Worm (Caenorhabditis elegans) whole organism, midembryonic: ENCODE data around the gene C14A4.6.

Experiments
- cog-1 ChIP-seq: sonication (generic microtip); optimal IDR thresholded peaks from 2 replicates; lab custom pipeline; 2016; ENCODE audit warnings: missing genetic modification characterization, missing compliant biosample characterization
- flt-1 ChIP-seq: fragments of 200-800 bp; sonication (Bioruptor generic); IDR thresholded peaks from 2 replicates; pipeline ENCODE4 v1.3.6; 2022; ENCODE audit warnings: missing genetic modification characterization, missing compliant biosample characterization
- ref-1 ChIP-seq: fragments of 200-800 bp; sonication (Bioruptor generic); conservative IDR thresholded peaks from 2 replicates; pipeline ENCODE4 v1.3.6; 2022; ENCODE audit warnings: missing genetic modification reagents, missing genetic modification characterization, missing compliant biosample characterization
- tab-1 ChIP-seq: fragments of 200-800 bp; sonication (Bioruptor generic); IDR thresholded peaks from 2 replicates; pipeline ENCODE4 v1.3.6; 2022; ENCODE audit warnings: missing genetic modification characterization, missing compliant biosample characterization
- ztf-23 ChIP-seq: fragments of 200-800 bp; sonication (Bioruptor generic); IDR thresholded peaks from 2 replicates; pipeline ENCODE4 v1.3.6; 2022; ENCODE audit warnings: missing genetic modification reagents, missing genetic modification characterization, missing compliant biosample characterization
- ztf-29 ChIP-seq: fragments of 200-800 bp; sonication (Bioruptor generic); IDR thresholded peaks from 2 replicates; pipeline ENCODE4 v1.3.6; 2022; ENCODE audit warnings: missing genetic modification reagents, missing genetic modification characterization, missing compliant biosample characterization

DNA sequence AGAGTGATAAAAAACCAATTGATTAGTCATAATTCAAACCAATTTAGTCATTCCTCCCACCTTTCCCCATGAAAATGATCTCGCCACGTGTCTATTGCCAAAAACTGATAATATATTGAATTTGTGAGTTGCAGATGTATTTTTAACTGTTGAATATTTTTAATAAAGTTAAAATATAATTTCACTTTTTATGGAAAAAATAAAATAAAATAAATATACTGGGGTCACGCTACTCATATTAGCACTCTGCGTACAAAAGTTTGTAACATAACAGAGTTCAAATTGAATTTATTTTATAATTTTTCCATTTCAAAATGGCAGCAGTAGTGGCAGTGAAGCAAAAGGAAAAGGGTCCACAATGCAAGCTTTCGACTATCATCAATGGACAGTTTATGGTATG is 23.6 kb upstream of the C14A4.6 start, which contains the start of gene C14A4.13:
- TF ChIP-seq ztf-29 (GFP tag; lab: Robert Waterston, UW) (no peak), cog-1 (tag; lab: Kevin White, UChicago) (no peak), tab-1 (GFP tag; lab: Robert Waterston, UW) (no peak), ref-1 (no peak), flt-1 (GFP tag; lab: Robert Waterston, UW) (no peak), ztf-23 (no peak)
